Worm (Caenorhabditis elegans) whole organism, L2 larva: ENCODE results near the gene C37C3.1.

ENCODE experiments used
- F13H6.1 ChIP-seq: sonication (generic microtip); optimal IDR thresholded peaks from 2 replicates; lab custom pipeline; 2016; ENCODE audit warnings: missing genetic modification characterization, missing compliant biosample characterization
- alr-1 ChIP-seq: fragments of 150-350 bp; optimal IDR thresholded peaks from 2 replicates; lab custom pipeline; 2014; ENCODE audit warnings: missing biosample characterization, missing genetic modification characterization
- fos-1 ChIP-seq: fragments of 150-350 bp; optimal IDR thresholded peaks from 2 replicates; lab custom pipeline; 2014; ENCODE audit warnings: missing biosample characterization, missing genetic modification characterization
- lsy-2 ChIP-seq, 2 experiments: fragments of 150-350 bp in 1 of 2; sonication (generic microtip) in 1 of 2; optimal IDR thresholded peaks; 2 replicates each; lab custom pipeline; 2014 to 2017; ENCODE audit warnings: missing biosample characterization in 2 of 2, missing genetic modification characterization in 2 of 2
- nhr-12 ChIP-seq: fragments of 150-350 bp; optimal IDR thresholded peaks from 2 replicates; lab custom pipeline; 2014; ENCODE audit warnings: missing biosample characterization, missing genetic modification characterization
- ztf-11 ChIP-seq: sonication (generic microtip); optimal IDR thresholded peaks from 2 replicates; lab custom pipeline; 2017; ENCODE audit warnings: missing biosample characterization, missing genetic modification characterization

DNA sequence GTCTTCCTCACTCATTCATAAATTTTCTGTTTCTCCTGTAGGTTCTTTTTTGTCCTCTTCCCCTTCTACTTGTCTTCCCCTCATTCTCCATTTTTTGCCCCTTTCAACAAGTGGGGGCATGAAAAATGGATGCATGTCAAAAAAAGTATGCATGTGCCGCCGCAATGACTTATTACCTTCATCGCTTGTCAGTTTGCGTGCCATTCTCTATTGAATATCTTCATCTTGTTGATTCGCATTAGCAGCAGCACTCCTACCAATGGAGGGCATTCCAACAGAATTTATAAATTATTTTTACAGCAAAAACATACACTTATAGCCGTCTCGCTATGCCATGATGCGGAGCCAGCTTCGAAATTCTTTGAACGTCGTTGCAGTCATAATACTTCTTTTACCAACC lies 33.5 kb downstream of the C37C3.1 start, which contains the start of gene F40A3.1:
- no peak for TF ChIP-seq fos-1
- TF ChIP-seq nhr-12 (tag; lab: Kevin White, UChicago): no peak
- TF ChIP-seq lsy-2 (tag; optimal IDR thresholded peaks at IDR 0.05; lab: Kevin White, UChicago): no peak
- no peak for TF ChIP-seq F13H6.1
- no peak for TF ChIP-seq alr-1 (tag; lab: Kevin White, UChicago)
- TF ChIP-seq ztf-11 (tag; lab: Kevin White, UChicago): no peak
